Fruit fly (Drosophila melanogaster) whole organism, pupa: Measurements from ENCODE around the gene Paris.

ENCODE experiments used
- CG13204 ChIP-seq: fragments of 200-800 bp; sonication (Bioruptor generic); optimal IDR thresholded peaks from 2 replicates; lab custom pipeline; 2018; ENCODE audit warnings: missing biosample characterization, mild to moderate bottlenecking, missing genetic modification characterization, moderate library complexity
- CG17806 ChIP-seq: fragments of 200-800 bp; sonication (Bioruptor generic); optimal IDR thresholded peaks from 2 replicates; lab custom pipeline; 2018; ENCODE audit warnings: missing biosample characterization, mild to moderate bottlenecking, missing genetic modification characterization, moderate library complexity
- CG8301 ChIP-seq: fragments of 200-800 bp; sonication (Bioruptor generic); optimal IDR thresholded peaks from 2 replicates; lab custom pipeline; 2018; ENCODE audit warnings: missing biosample characterization, mild to moderate bottlenecking, missing genetic modification characterization
- Pif1A ChIP-seq: fragments of 200-800 bp; sonication (Bioruptor generic); optimal IDR thresholded peaks from 3 replicates; lab custom pipeline; 2016; ENCODE audit warnings: missing biosample characterization, missing genetic modification characterization

- TF ChIP-seq CG13204 (no peak), CG8301 (no peak), CG17806 (tag; lab: Kevin White, UChicago) (no peak), Pif1A (GFP tag; lab: Kevin White, UChicago) (no peak)
Measured at dm6 chr2L:4459543-4459942, 3.9 kb upstream of the Paris start, which contains the start of the genes mRpL27 and CG15435.
